Fruit fly (Drosophila melanogaster): ENCODE measurements around the gene CG33093.

Gene CG33093

dm6 chr3R:22547585-22548022, 15.9 kb upstream of the CG33093 start, which contains the start of gene AdipoR:
AdipoR (minus strand) TSS chr3R:22547846.
- TF ChIP-seq CG17801 (GFP tag; optimal IDR thresholded peaks at IDR 0.05; ENCODE audit: partially characterized antibody): peak; percentile 15

dm6 chr3R:22546017-22546416, 14.3 kb upstream of the CG33093 start:
- TF ChIP-seq CG17801 (GFP tag; optimal IDR thresholded peaks at IDR 0.05; ENCODE audit: partially characterized antibody): no peak

- TF ChIP-seq CG17801 (GFP tag; optimal IDR thresholded peaks at IDR 0.05; ENCODE audit: partially characterized antibody): peak; percentile 79
Observed at dm6 chr3R:22542773-22543411, 11.2 kb upstream of the CG33093 start.

- TF ChIP-seq CG17801 (GFP tag; optimal IDR thresholded peaks at IDR 0.05; ENCODE audit: partially characterized antibody): no peak
Observed at dm6 chr3R:22540686-22541085, 9.0 kb upstream of the CG33093 start.

- no peak for TF ChIP-seq CG17801 (GFP tag; optimal IDR thresholded peaks at IDR 0.05; ENCODE audit: partially characterized antibody)
Observed at dm6 chr3R:22539762-22540161, 8.0 kb upstream of the CG33093 start, which contains the start of gene CG5326. CG5326 (minus strand) TSS chr3R:22539919.

- TF ChIP-seq CG17801 (GFP tag; optimal IDR thresholded peaks at IDR 0.05; ENCODE audit: partially characterized antibody): no peak
Observed at dm6 chr3R:22538877-22539276, 7.2 kb upstream of the CG33093 start.

dm6 chr3R:22536504-22537423, 5.0 kb upstream of the CG33093 start:
- no peak for TF ChIP-seq CG17801 (GFP tag; optimal IDR thresholded peaks at IDR 0.05; ENCODE audit: partially characterized antibody)

dm6 chr3R:22535945-22536344, 4.2 kb upstream of the CG33093 start:
- no peak for TF ChIP-seq CG17801 (GFP tag; optimal IDR thresholded peaks at IDR 0.05; ENCODE audit: partially characterized antibody)

dm6 chr3R:22533973-22534931, 2.5 kb upstream of the CG33093 start:
- no peak for TF ChIP-seq CG17801 (GFP tag; optimal IDR thresholded peaks at IDR 0.05; ENCODE audit: partially characterized antibody)

dm6 chr3R:22530305-22530704, 1.4 kb downstream of the CG33093 start, which contains the start of gene CG33099:
CG33099 (minus strand) TSS chr3R:22530572.
- TF ChIP-seq CG17801 (GFP tag; optimal IDR thresholded peaks at IDR 0.05; ENCODE audit: partially characterized antibody): peak; percentile 29

dm6 chr3R:22528264-22529158, 3.2 kb downstream of the CG33093 start, which contains the start of gene CG5346:
CG5346 (minus strand) TSS chr3R:22528663.
- peak; percentile 57 for TF ChIP-seq CG17801 (GFP tag; optimal IDR thresholded peaks at IDR 0.05; ENCODE audit: partially characterized antibody)

dm6 chr3R:22527636-22528148, 4.0 kb downstream of the CG33093 start:
- no peak for TF ChIP-seq CG17801 (GFP tag; optimal IDR thresholded peaks at IDR 0.05; ENCODE audit: partially characterized antibody)

- TF ChIP-seq CG17801 (GFP tag; optimal IDR thresholded peaks at IDR 0.05; ENCODE audit: partially characterized antibody): no peak
Observed at dm6 chr3R:22527192-22527591, 4.5 kb downstream of the CG33093 start.
